Fruit fly (Drosophila melanogaster): ENCODE results near the gene CG9705.
A peak's percentile ranks its signal among the peaks of the same experiment; 100 is the strongest.

CG9705 gene

DNA sequence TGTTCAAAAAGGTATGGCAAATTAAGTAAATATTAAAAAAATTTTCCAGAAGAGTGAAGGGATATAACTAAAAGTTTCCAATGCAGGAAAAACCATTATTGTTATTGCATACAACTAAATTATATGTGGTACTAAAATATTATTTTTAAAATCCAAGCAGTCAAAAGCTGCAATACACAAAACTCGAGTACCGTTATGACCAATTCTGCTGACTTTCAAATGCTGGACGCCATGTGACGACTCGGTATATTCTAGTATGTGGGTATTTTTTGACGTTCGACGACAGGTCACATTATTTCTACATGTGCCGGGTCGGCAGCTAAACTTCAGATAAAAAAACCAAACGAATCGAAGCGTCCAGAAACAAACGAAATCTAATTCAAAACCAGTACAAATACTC, 28.2 kb downstream of the CG9705 start (continued):
- TF ChIP-seq lilli (GFP tag; optimal IDR thresholded peaks at IDR 0.05), result peak; percentile 6
- TF ChIP-seq CG33213 (GFP tag; optimal IDR thresholded peaks at IDR 0.05), result peak; percentile 86
- TF ChIP-seq CG18599 (GFP tag; optimal IDR thresholded peaks at IDR 0.05), result no peak
- TF ChIP-seq gro (GFP tag; optimal IDR thresholded peaks at IDR 0.05), result peak; percentile 63
- no peak for TF ChIP-seq CG32772 (GFP tag; IDR thresholded peaks at IDR 0.05)
- TF ChIP-seq hbn (GFP tag; IDR thresholded peaks at IDR 0.05; ENCODE audit: partially characterized antibody), result no peak
- no peak for TF ChIP-seq psq (GFP tag; optimal IDR thresholded peaks at IDR 0.05)
- peak; percentile 55 for TF ChIP-seq MESR4 (GFP tag; optimal IDR thresholded peaks at IDR 0.05)
- peak; percentile 62 for TF ChIP-seq CG15514 (GFP tag; optimal IDR thresholded peaks at IDR 0.05)
- peak; percentile 89 for TF ChIP-seq Ets97D (GFP tag; optimal IDR thresholded peaks at IDR 0.05)
- no peak for TF ChIP-seq CG31224 (GFP tag; IDR thresholded peaks at IDR 0.05)
- TF ChIP-seq Fer2 (tag; optimal IDR thresholded peaks at IDR 0.05), result no peak
- TF ChIP-seq CG6689 (GFP tag; IDR thresholded peaks at IDR 0.05), result no peak
- peak; percentile 33; the same call in 1 of the 2 replicates for TF ChIP-seq slbo (GFP tag; IDR thresholded peaks at IDR 0.05)
- TF ChIP-seq Taf1 (GFP tag; IDR thresholded peaks at IDR 0.05), result no peak
- TF ChIP-seq Opbp (GFP tag; IDR thresholded peaks at IDR 0.05; ENCODE audit: partially characterized antibody), result peak; percentile 55; the same call in 1 of the 3 replicates
- peak; percentile 83 for TF ChIP-seq E2f2 (GFP tag; IDR thresholded peaks at IDR 0.05)

- TF ChIP-seq fd3F (GFP tag; optimal IDR thresholded peaks at IDR 0.05) (no peak), Ets65A (GFP tag) (peak; percentile 91), vvl (GFP tag; IDR thresholded peaks at IDR 0.05) (no peak), gro (GFP tag; optimal IDR thresholded peaks at IDR 0.05) (no peak), row (GFP tag; IDR thresholded peaks at IDR 0.05) (no peak), CG6765 (GFP tag; optimal IDR thresholded peaks at IDR 0.05) (no peak)
These were observed 30.6 kb downstream of the CG9705 start for dm6 chr3L:16810512-16810911.

DNA sequence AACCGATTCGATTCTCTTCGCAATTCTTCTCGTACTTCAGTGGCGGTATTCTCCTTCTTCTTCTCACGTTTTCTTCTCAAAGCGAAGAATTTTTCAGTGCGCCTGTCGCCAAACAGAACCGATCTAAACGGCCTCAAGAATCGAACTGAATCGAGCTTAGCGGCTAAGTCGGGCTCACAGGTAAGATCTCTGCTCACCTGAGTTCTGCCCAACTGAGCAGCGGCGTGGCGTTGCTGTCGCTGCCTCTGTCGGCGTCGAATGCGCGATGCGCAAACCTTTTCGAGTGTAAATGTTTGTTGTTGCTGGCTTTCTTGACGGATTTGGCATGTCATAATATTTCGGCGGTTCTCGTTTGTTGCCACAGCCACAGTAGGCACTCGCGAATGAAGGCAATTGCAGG, 32.0 kb downstream of the CG9705 start:
- TF ChIP-seq sob (GFP tag; IDR thresholded peaks at IDR 0.05) (0 out of 2 replicates have a peak, but pooled peaks have one; percentile 27), fu2 (GFP tag; optimal IDR thresholded peaks at IDR 0.05) (no peak), CG4360 (GFP tag; IDR thresholded peaks at IDR 0.05) (0 out of 2 replicates have a peak, but pooled peaks have one; percentile 7), CG12104 (GFP tag; optimal IDR thresholded peaks at IDR 0.05) (no peak), CG6689 (GFP tag; IDR thresholded peaks at IDR 0.05) (no peak), CG10321 (GFP tag; IDR thresholded peaks at IDR 0.05) (no peak), CG17186 (GFP tag; optimal IDR thresholded peaks at IDR 0.05) (no peak), gem (tag; optimal IDR thresholded peaks at IDR 0.05) (no peak), sr (GFP tag; IDR thresholded peaks at IDR 0.05) (no peak), CG4854 (GFP tag; optimal IDR thresholded peaks at IDR 0.05) (no peak), Adf1 (GFP tag; IDR thresholded peaks at IDR 0.05) (peak; percentile 85), Dp (GFP tag; optimal IDR thresholded peaks at IDR 0.05) (no peak), Nf-YB (GFP tag; optimal IDR thresholded peaks at IDR 0.05) (no peak), Med (GFP tag) (peak; percentile 70), nom (GFP tag; optimal IDR thresholded peaks at IDR 0.05) (peak; percentile 17), nerfin-2 (GFP tag; IDR thresholded peaks at IDR 0.05; ENCODE audit: partially characterized antibody) (no peak), CG13624 (GFP tag; optimal IDR thresholded peaks at IDR 0.05) (no peak), CG11398 (GFP tag; optimal IDR thresholded peaks at IDR 0.05) (no peak), Fer2 (tag; optimal IDR thresholded peaks at IDR 0.05) (no peak), tup (GFP tag; optimal IDR thresholded peaks at IDR 0.05) (no peak), Elba2 (GFP tag; optimal IDR thresholded peaks at IDR 0.05) (no peak), CG12659 (GFP tag; optimal IDR thresholded peaks at IDR 0.05) (no peak), zfh1 (GFP tag; IDR thresholded peaks at IDR 0.05) (no peak), Eip74EF (GFP tag; optimal IDR thresholded peaks at IDR 0.05) (no peak), dmrt11E (tag; optimal IDR thresholded peaks at IDR 0.05) (no peak), luna (GFP tag; optimal IDR thresholded peaks at IDR 0.05) (no peak), CG7928 (GFP tag; optimal IDR thresholded peaks at IDR 0.05) (no peak), CG10979 (tag; optimal IDR thresholded peaks at IDR 0.05) (no peak), Hr39 (optimal IDR thresholded peaks at IDR 0.05) (no peak)

All from whole organism, embryonic.